Worm (Caenorhabditis elegans): Measurements from ENCODE around the gene F20E11.7.
"Not testable (repeated sequence)": the region's sequence is repeated elsewhere in the genome, so short reads cannot be mapped to it uniquely, and the experiment has no call there.

The F20E11.7 gene

DNA sequence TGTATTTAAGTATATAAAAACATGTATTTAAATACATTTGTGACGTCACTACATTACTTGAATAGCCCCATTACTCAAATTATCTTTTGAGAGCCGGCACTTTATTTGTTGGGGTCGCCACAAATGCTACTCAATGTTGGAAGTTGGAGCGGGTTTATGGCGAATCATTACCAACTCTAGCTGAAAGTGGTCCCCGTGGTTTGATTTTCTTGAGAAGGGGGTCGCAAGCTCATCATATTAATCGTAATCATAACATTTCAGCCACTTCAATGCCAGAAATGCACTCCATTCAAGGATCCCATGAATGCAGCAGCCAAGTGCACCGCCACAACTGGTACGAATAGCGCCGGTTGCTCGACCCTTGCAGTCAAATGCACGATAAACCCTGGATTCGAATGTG is at the start of gene F20E11.7:
F20E11.7 (plus strand) TSS at position 301 of the 400 bp plus-strand sequence.
- not testable (repeated sequence) for TF ChIP-seq blmp-1, ztf-11, nhr-12 (tag; optimal IDR thresholded peaks at IDR 0.05)

DNA sequence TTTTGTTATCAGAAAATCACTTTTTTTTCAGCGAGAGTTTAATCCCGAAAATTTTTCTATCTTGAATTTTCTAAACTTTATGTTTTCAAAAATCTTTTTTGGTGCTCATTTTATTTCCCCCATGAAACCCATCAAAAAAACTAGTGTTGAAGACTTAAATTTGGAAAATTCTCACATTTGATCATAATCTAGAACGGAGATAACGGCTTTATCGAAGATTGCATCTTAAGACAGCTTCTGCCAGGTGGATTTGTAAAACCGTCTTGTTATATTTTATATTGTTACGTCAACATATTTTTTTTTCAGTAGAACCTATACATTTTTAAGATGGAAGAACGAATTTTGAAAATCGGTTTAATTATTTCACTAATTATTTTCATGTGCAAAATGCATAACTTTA is 49.4 kb upstream of the F20E11.7 start, which contains the start of gene T27C5.12:
T27C5.12 (plus strand) TSS at position 301 of the 400 bp plus-strand sequence.
- TF ChIP-seq nhr-237 (tag; optimal IDR thresholded peaks at IDR 0.05) (no peak), lsy-2 (tag; optimal IDR thresholded peaks at IDR 0.05) (no peak), tbx-8 (GFP tag; optimal IDR thresholded peaks at IDR 0.05) (no peak), lin-32 (GFP tag; optimal IDR thresholded peaks at IDR 0.05) (no peak), ham-2 (GFP tag; optimal IDR thresholded peaks at IDR 0.05) (no peak), drap-1 (GFP tag; optimal IDR thresholded peaks at IDR 0.05) (no peak), unc-62 (GFP tag; optimal IDR thresholded peaks at IDR 0.05) (no peak), mls-2 (tag; optimal IDR thresholded peaks at IDR 0.05) (no peak), lin-13 (tag; optimal IDR thresholded peaks at IDR 0.05) (no peak), ceh-39 (tag; optimal IDR thresholded peaks at IDR 0.05) (no peak), M03D4.4 (tag; optimal IDR thresholded peaks at IDR 0.05) (no peak)

DNA sequence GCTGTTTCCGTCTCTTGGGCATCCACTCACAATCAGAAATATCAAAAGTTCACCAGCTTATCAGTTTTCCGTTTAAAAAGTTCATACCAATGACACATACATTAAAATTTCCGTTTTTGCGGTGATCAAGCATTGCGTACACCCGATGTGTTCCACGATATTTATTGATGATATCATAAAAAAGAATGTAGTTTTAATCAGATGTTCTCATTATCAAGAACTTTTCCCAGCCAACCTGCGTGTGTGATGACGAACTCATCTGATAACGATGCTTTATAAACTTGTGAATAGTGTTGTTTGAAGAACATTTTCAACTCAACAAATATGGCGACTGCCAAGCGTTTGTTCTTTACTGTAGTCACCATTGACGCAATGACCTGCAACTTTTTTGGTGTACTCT is 47.5 kb upstream of the F20E11.7 start, which contains the start of gene clc-21:
clc-21 (plus strand) TSS at position 301 of the 400 bp plus-strand sequence.
- TF ChIP-seq nhr-237 (tag; optimal IDR thresholded peaks at IDR 0.05): no peak

DNA sequence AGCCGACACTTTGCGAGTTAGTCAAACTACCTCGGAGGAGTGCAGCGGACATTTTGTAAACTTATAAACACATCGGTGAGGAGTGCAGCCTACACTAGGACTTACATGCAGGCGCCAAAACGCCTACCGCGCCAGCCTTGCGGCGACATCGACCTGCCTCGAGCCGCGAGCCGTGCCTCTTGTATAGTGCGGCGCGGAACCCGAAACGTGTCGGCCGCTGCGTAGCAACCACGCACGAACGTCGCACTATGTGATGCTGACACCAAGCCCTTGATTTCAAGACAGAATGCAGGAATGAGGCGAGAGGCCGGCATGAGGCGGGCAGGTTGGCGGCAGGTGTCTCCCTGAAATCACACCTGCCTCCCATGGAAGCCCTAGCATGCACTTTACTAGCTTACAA is 35.1 kb upstream of the F20E11.7 start:
- TF ChIP-seq hlh-1 (tag; optimal IDR thresholded peaks at IDR 0.05) (no peak), nhr-76 (tag; optimal IDR thresholded peaks at IDR 0.05) (no peak), flh-1 (GFP tag; optimal IDR thresholded peaks at IDR 0.05) (no peak), mep-1 (tag; optimal IDR thresholded peaks at IDR 0.05) (no peak), elt-1 (tag; optimal IDR thresholded peaks at IDR 0.05; ENCODE audit: borderline replicate concordance, insufficient read depth) (no peak), lin-32 (GFP tag; optimal IDR thresholded peaks at IDR 0.05) (no peak), ces-1 (GFP tag; optimal IDR thresholded peaks at IDR 0.05) (no peak), ham-2 (GFP tag; optimal IDR thresholded peaks at IDR 0.05) (no peak), nhr-237 (tag; optimal IDR thresholded peaks at IDR 0.05) (no peak), elt-3 (tag; optimal IDR thresholded peaks at IDR 0.05) (no peak), M03D4.4 (tag; optimal IDR thresholded peaks at IDR 0.05) (no peak), unc-62 (GFP tag; optimal IDR thresholded peaks at IDR 0.05) (no peak), ceh-43 (GFP tag; optimal IDR thresholded peaks at IDR 0.05) (no peak), nhr-28 (tag; optimal IDR thresholded peaks at IDR 0.05) (no peak), nhr-12 (tag; optimal IDR thresholded peaks at IDR 0.05) (no peak), unc-39 (tag; optimal IDR thresholded peaks at IDR 0.05) (no peak), blmp-1 (tag; optimal IDR thresholded peaks at IDR 0.05) (no peak)

DNA sequence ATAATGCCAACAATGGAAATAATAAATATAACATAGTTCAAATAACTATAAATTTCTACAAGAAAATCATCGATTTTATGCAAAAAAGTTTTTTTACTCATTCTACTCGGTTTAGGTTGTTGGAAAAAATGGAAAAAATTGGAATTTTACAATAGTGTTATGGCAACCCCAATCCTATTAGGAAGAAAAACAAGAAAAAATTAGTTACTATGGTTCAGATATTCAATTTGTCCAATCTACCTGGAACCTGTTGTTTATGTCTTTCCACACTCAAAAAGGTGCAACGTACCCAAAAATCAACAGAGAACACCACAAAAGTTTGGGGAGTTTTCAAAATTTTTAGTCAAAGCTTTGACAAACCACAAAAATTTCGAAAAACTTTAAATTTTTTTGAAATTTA is 34.3 kb upstream of the F20E11.7 start, which contains the start of gene T27C5.10:
T27C5.10 (minus strand) TSS at position 101 of the 400 bp plus-strand sequence.
- TF ChIP-seq ceh-83 (GFP tag; optimal IDR thresholded peaks at IDR 0.05) (no peak), elt-1 (tag; optimal IDR thresholded peaks at IDR 0.05; ENCODE audit: borderline replicate concordance, insufficient read depth) (no peak), lin-13 (tag; optimal IDR thresholded peaks at IDR 0.05) (no peak), nhr-2 (tag; optimal IDR thresholded peaks at IDR 0.05) (no peak), blmp-1 (tag; optimal IDR thresholded peaks at IDR 0.05) (no peak), mab-5 (tag; optimal IDR thresholded peaks at IDR 0.05) (no peak), unc-120 (tag; optimal IDR thresholded peaks at IDR 0.05; ENCODE audit: poor library complexity, severe bottlenecking) (no peak)

DNA sequence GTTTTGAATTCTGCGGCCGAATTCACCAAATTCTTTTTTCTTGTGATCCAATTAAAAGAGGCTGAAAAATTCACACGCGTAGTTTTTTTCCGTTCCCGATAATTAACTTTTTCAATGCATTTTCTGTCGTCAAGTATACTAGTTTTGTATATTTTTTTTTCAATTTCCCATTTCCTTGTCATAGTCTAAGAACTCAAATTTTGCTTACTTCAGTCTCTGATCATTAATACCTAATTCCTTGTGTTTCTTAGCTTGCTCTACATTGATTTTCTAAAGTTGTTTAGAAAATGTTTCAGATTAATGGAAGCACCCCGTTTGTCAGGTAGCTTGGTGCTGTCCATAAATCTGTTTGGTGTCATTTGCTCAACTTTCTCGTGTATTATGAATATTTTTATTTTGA is 33.5 kb upstream of the F20E11.7 start, which contains the start of gene srbc-27:
srbc-27 (plus strand) TSS at position 301 of the 400 bp plus-strand sequence.
- no peak for TF ChIP-seq pha-4 (tag; optimal IDR thresholded peaks at IDR 0.05)
- no peak for TF ChIP-seq nhr-237 (tag; optimal IDR thresholded peaks at IDR 0.05)
- no peak for TF ChIP-seq nhr-28 (tag; optimal IDR thresholded peaks at IDR 0.05)
- TF ChIP-seq snpc-4 (tag; optimal IDR thresholded peaks at IDR 0.05): no peak
- TF ChIP-seq ceh-83 (GFP tag; optimal IDR thresholded peaks at IDR 0.05): no peak
- no peak for TF ChIP-seq ham-2 (GFP tag; optimal IDR thresholded peaks at IDR 0.05)
- TF ChIP-seq flh-1 (GFP tag; optimal IDR thresholded peaks at IDR 0.05): no peak

Measured in whole organism, mixed stage, embryonic.